Fruit fly (Drosophila melanogaster) Kc167 (cell line): ENCODE measurements around the gene frtz.

ENCODE experiments used
- psq ChIP-seq: fragments of >200 bp; optimal IDR thresholded peaks from 2 replicates; lab custom pipeline; 2017; ENCODE audit warnings: missing external identifiers
- ttk ChIP-seq: sonication (Bioruptor generic); optimal IDR thresholded peaks from 2 replicates; lab custom pipeline; 2017; ENCODE audit warnings: missing external identifiers

- TF ChIP-seq ttk (no peak), psq (lab: Kevin White, UChicago) (no peak)
These were observed 6.3 kb downstream of the frtz start for dm6 chr2L:1709316-1709715.
